Comparison of ENCODE assay signal across 5 worm cellular contexts in genomic region chrV:6275209-6275608, ce11.
TF ChIP-seq lines count a peak whose summit lies in the region.

No protein-coding gene starts in this region.

TF ChIP-seq in whole organism, L1 larva, 84 proteins besides CTCF, POLR2A, EP300 and RAD21 (continued from another document):
- TF ChIP-seq sup-37 (GFP tag; optimal IDR thresholded peaks at IDR 0.05; lab: Kevin White, UChicago) (no peak), egl-13 (tag; optimal IDR thresholded peaks at IDR 0.05; lab: Kevin White, UChicago) (no peak), grh-1 (GFP tag; IDR thresholded peaks at IDR 0.05; lab: Robert Waterston, UW) (peak; percentile 63), blmp-1 (tag; optimal IDR thresholded peaks at IDR 0.05; lab: Kevin White, UChicago) (peak; percentile 71), nhr-19 (GFP tag; conservative IDR thresholded peaks at IDR 0.05; lab: Robert Waterston, UW) (peak; percentile 39), ztf-4 (tag; optimal IDR thresholded peaks at IDR 0.05; lab: Kevin White, UChicago) (no peak), efl-1 (optimal IDR thresholded peaks at IDR 0.05; lab: Kevin White, UChicago) (no peak), efl-1 (GFP tag; optimal IDR thresholded peaks at IDR 0.05 in 1 of 2; lab: Kevin White, UChicago) (peak in 1 of 2 experiments; percentile 59), nhr-71 (tag; optimal IDR thresholded peaks at IDR 0.05; lab: Kevin White, UChicago) (peak; percentile 68), hlh-4 (tag; optimal IDR thresholded peaks at IDR 0.05; lab: Kevin White, UChicago) (no peak)

TF ChIP-seq in whole organism, L2 larva, 48 proteins besides CTCF, POLR2A, EP300 and RAD21 (continued from another document):
- TF ChIP-seq sma-9 (GFP tag; optimal IDR thresholded peaks at IDR 0.05; lab: Kevin White, UChicago) = peak; percentile 87
- TF ChIP-seq sma-9 (tag; optimal IDR thresholded peaks at IDR 0.05; lab: Kevin White, UChicago) = no peak
- TF ChIP-seq sem-4 (tag; optimal IDR thresholded peaks at IDR 0.05; lab: Kevin White, UChicago) = no peak
- TF ChIP-seq nhr-10 (tag; optimal IDR thresholded peaks at IDR 0.05; lab: Kevin White, UChicago) = no peak
- no peak for TF ChIP-seq aly-2 (tag; optimal IDR thresholded peaks at IDR 0.05; lab: Kevin White, UChicago)
- TF ChIP-seq nhr-21 (tag; optimal IDR thresholded peaks at IDR 0.05; lab: Kevin White, UChicago) = peak; percentile 69
- TF ChIP-seq mdl-1 (tag; optimal IDR thresholded peaks at IDR 0.05; lab: Kevin White, UChicago) = peak in 1 of 2 experiments; percentile 38

TF ChIP-seq in whole organism, L3 larva, 47 proteins besides CTCF, POLR2A, EP300 and RAD21 (continued from another document):
- TF ChIP-seq fkh-10 (GFP tag; optimal IDR thresholded peaks at IDR 0.05; lab: Kevin White, UChicago) = no peak
- no peak for TF ChIP-seq nhr-76 (tag; optimal IDR thresholded peaks at IDR 0.05; lab: Kevin White, UChicago)
- TF ChIP-seq pqm-1 (tag; optimal IDR thresholded peaks at IDR 0.05; lab: Kevin White, UChicago) = peak; percentile 96
- TF ChIP-seq elt-2 (tag; optimal IDR thresholded peaks at IDR 0.05; lab: Kevin White, UChicago) = peak; percentile 97
- TF ChIP-seq ama-1 (optimal IDR thresholded peaks at IDR 0.05; lab: Kevin White, UChicago) = no peak
- no peak for TF ChIP-seq elt-1 (tag; optimal IDR thresholded peaks at IDR 0.05; lab: Kevin White, UChicago)
- TF ChIP-seq lin-39 (tag; optimal IDR thresholded peaks at IDR 0.05; lab: Kevin White, UChicago) = no peak
- TF ChIP-seq R02D3.7 (tag; optimal IDR thresholded peaks at IDR 0.05; lab: Kevin White, UChicago) = no peak
- TF ChIP-seq tbx-2 (tag; optimal IDR thresholded peaks at IDR 0.05; lab: Kevin White, UChicago) = peak; percentile 12
- TF ChIP-seq ceh-82 (tag; optimal IDR thresholded peaks at IDR 0.05; lab: Kevin White, UChicago) = no peak
- peak; percentile 88 for TF ChIP-seq jun-1 (tag; optimal IDR thresholded peaks at IDR 0.05; lab: Kevin White, UChicago)
- no peak for TF ChIP-seq nfya-1 (tag; optimal IDR thresholded peaks at IDR 0.05; lab: Kevin White, UChicago; ENCODE audit: insufficient read depth)
- peak; percentile 76 for TF ChIP-seq nhr-23 (tag; optimal IDR thresholded peaks at IDR 0.05; lab: Kevin White, UChicago)
- peak; percentile 34 for TF ChIP-seq egl-27 (tag; optimal IDR thresholded peaks at IDR 0.05; lab: Kevin White, UChicago)
- peak; percentile 83 for TF ChIP-seq nhr-43 (tag; optimal IDR thresholded peaks at IDR 0.05; lab: Kevin White, UChicago; ENCODE audit: poor library complexity, severe bottlenecking)

TF ChIP-seq in whole organism, L4 larva, 104 proteins besides CTCF, POLR2A, EP300 and RAD21 (continued from another document):
- TF ChIP-seq daf-8 (GFP tag; IDR thresholded peaks at IDR 0.05; lab: Robert Waterston, UW) = no peak
- TF ChIP-seq saeg-2 (GFP tag; IDR thresholded peaks at IDR 0.05; lab: Robert Waterston, UW) = peak; percentile 68; the same call in 1 of the 2 replicates
- peak; percentile 24 for TF ChIP-seq lin-13 (GFP tag; optimal IDR thresholded peaks at IDR 0.05; lab: Kevin White, UChicago)
- no peak for TF ChIP-seq attf-4 (tag; optimal IDR thresholded peaks at IDR 0.05; lab: Kevin White, UChicago)
- TF ChIP-seq mep-1 (tag; optimal IDR thresholded peaks at IDR 0.05; lab: Kevin White, UChicago) = peak; percentile 8
- TF ChIP-seq nhr-48 (tag; optimal IDR thresholded peaks at IDR 0.05; lab: Kevin White, UChicago) = peak; percentile 75
- peak; percentile 12 for TF ChIP-seq jun-1 (tag; optimal IDR thresholded peaks at IDR 0.05; lab: Kevin White, UChicago)
- no peak for TF ChIP-seq ceh-20 (GFP tag; IDR thresholded peaks at IDR 0.05; lab: Robert Waterston, UW)
- TF ChIP-seq zfp-3 (GFP tag; conservative IDR thresholded peaks at IDR 0.05; lab: Robert Waterston, UW) = 0 out of 2 replicates have a peak, but pooled peaks have one; percentile 32
- TF ChIP-seq nhr-102 (tag; optimal IDR thresholded peaks at IDR 0.05; lab: Kevin White, UChicago) = peak; percentile 6
- peak; percentile 43 for TF ChIP-seq cey-2 (tag; optimal IDR thresholded peaks at IDR 0.05; lab: Kevin White, UChicago; ENCODE audit: borderline replicate concordance, insufficient read depth)
- TF ChIP-seq snpc-1.2 (GFP tag; IDR thresholded peaks at IDR 0.05; lab: Robert Waterston, UW) = no peak
- TF ChIP-seq F10B5.3 (tag; optimal IDR thresholded peaks at IDR 0.05; lab: Kevin White, UChicago) = no peak
- peak; percentile 93 for TF ChIP-seq pqm-1 (tag; optimal IDR thresholded peaks at IDR 0.05; lab: Kevin White, UChicago)
- TF ChIP-seq ceh-28 (tag; optimal IDR thresholded peaks at IDR 0.05; lab: Kevin White, UChicago) = no peak
- peak; percentile 4 for TF ChIP-seq mes-2 (tag; optimal IDR thresholded peaks at IDR 0.05; lab: Kevin White, UChicago; ENCODE audit: poor library complexity, severe bottlenecking)
- peak; percentile 93 for TF ChIP-seq dmd-6 (GFP tag; IDR thresholded peaks at IDR 0.05; lab: Robert Waterston, UW)
- TF ChIP-seq dve-1 (tag; optimal IDR thresholded peaks at IDR 0.05; lab: Kevin White, UChicago; ENCODE audit: insufficient read depth) = peak; percentile 89
- no peak for TF ChIP-seq ceh-82 (tag; optimal IDR thresholded peaks at IDR 0.05; lab: Kevin White, UChicago)
- TF ChIP-seq lsy-2 (tag; optimal IDR thresholded peaks at IDR 0.05; lab: Kevin White, UChicago) = peak in 1 of 2 experiments; percentile 56
- peak; percentile 65; the same call in 1 of the 2 replicates for TF ChIP-seq tra-1 (GFP tag; IDR thresholded peaks at IDR 0.05; lab: Robert Waterston, UW)
- peak; percentile 81 for TF ChIP-seq nhr-77 (tag; optimal IDR thresholded peaks at IDR 0.05; lab: Kevin White, UChicago)
- no peak for TF ChIP-seq ceh-62 (tag; optimal IDR thresholded peaks at IDR 0.05; lab: Kevin White, UChicago)
- TF ChIP-seq aha-1 (tag; lab: Kevin White, UChicago) = peak; percentile 13
- peak; percentile 85 for TF ChIP-seq php-3 (GFP tag; IDR thresholded peaks at IDR 0.05; lab: Robert Waterston, UW)
- peak in 1 of 2 experiments; percentile 94 for TF ChIP-seq unc-62 (GFP tag; optimal IDR thresholded peaks at IDR 0.05 in 1 of 2; lab: Kevin White, UChicago)
- no peak for TF ChIP-seq unc-62 (tag; optimal IDR thresholded peaks at IDR 0.05; lab: Kevin White, UChicago)
- TF ChIP-seq Y105C5A.15 (GFP tag; IDR thresholded peaks at IDR 0.05; lab: Robert Waterston, UW) = no peak
- TF ChIP-seq madf-9 (GFP tag; conservative IDR thresholded peaks at IDR 0.05; lab: Robert Waterston, UW) = no peak
- no peak for TF ChIP-seq ZK546.5 (tag; optimal IDR thresholded peaks at IDR 0.05; lab: Kevin White, UChicago)
- TF ChIP-seq mdl-1 (tag; optimal IDR thresholded peaks at IDR 0.05; lab: Kevin White, UChicago) = peak in 1 of 2 experiments; percentile 74
- TF ChIP-seq mdt-29 (GFP tag; IDR thresholded peaks at IDR 0.05; lab: Robert Waterston, UW) = no peak
- TF ChIP-seq nhr-28 (tag; optimal IDR thresholded peaks at IDR 0.05; lab: Kevin White, UChicago) = peak; percentile 91
- no peak for TF ChIP-seq snpc-4 (tag; optimal IDR thresholded peaks at IDR 0.05; lab: Kevin White, UChicago)
- TF ChIP-seq dmd-9 (GFP tag; IDR thresholded peaks at IDR 0.05; lab: Robert Waterston, UW) = no peak
- TF ChIP-seq daf-16 (GFP tag; optimal IDR thresholded peaks at IDR 0.05; lab: Kevin White, UChicago) = no peak
- TF ChIP-seq daf-16 (tag; optimal IDR thresholded peaks at IDR 0.05; lab: Kevin White, UChicago) = peak; percentile 86
- TF ChIP-seq arid-1 (GFP tag; conservative IDR thresholded peaks at IDR 0.05; lab: Robert Waterston, UW) = no peak
- TF ChIP-seq F37D6.2 (tag; optimal IDR thresholded peaks at IDR 0.05; lab: Kevin White, UChicago) = no peak
- TF ChIP-seq fos-1 (tag; optimal IDR thresholded peaks at IDR 0.05; lab: Kevin White, UChicago) = peak; percentile 56
- no peak for TF ChIP-seq spr-3 (GFP tag; optimal IDR thresholded peaks at IDR 0.05; lab: Kevin White, UChicago)
- TF ChIP-seq hif-1 (tag; optimal IDR thresholded peaks at IDR 0.05; lab: Kevin White, UChicago) = no peak

TF ChIP-seq in whole organism, young adult, 124 proteins besides CTCF, POLR2A, EP300 and RAD21 (continued from another document):
- peak in 1 of 2 experiments; percentile 17 for TF ChIP-seq let-607 (tag; optimal IDR thresholded peaks at IDR 0.05; lab: Kevin White, UChicago)
